Worm (Caenorhabditis elegans) whole organism, late embryonic: Measurements from ENCODE around the gene pqn-32.

ENCODE experiments used
- C38D4.7 ChIP-seq: fragments of 200-800 bp; sonication (Bioruptor generic); optimal IDR thresholded peaks from 2 replicates; lab custom pipeline; 2018; ENCODE audit warnings: mild to moderate bottlenecking, missing genetic modification characterization, moderate library complexity, missing compliant biosample characterization
- F13H6.1 ChIP-seq: sonication (generic microtip); optimal IDR thresholded peaks from 2 replicates; lab custom pipeline; 2016; ENCODE audit warnings: missing genetic modification characterization, missing compliant biosample characterization
- K02D7.2 ChIP-seq: sonication (generic microtip); optimal IDR thresholded peaks from 2 replicates; lab custom pipeline; 2017; ENCODE audit warnings: mild to moderate bottlenecking, missing genetic modification characterization, missing compliant biosample characterization
- ama-1 ChIP-seq: fragments of 150-350 bp; optimal IDR thresholded peaks from 2 replicates; lab custom pipeline; 2014
- ceh-19 ChIP-seq: fragments of 200-800 bp; sonication (Bioruptor generic); optimal IDR thresholded peaks from 2 replicates; lab custom pipeline; 2018; ENCODE audit warnings: mild to moderate bottlenecking, missing genetic modification characterization, missing compliant biosample characterization
- ceh-30 ChIP-seq: fragments of 150-350 bp; optimal IDR thresholded peaks from 2 replicates; lab custom pipeline; 2014; ENCODE audit warnings: missing biosample characterization, missing genetic modification characterization
- ceh-34 ChIP-seq: sonication (generic microtip); optimal IDR thresholded peaks from 2 replicates; lab custom pipeline; 2016; ENCODE audit warnings: mild to moderate bottlenecking, missing genetic modification characterization, missing compliant biosample characterization
- ceh-45 ChIP-seq: fragments of 200-800 bp; sonication (Bioruptor generic); IDR thresholded peaks from 2 replicates; pipeline ENCODE4 v1.3.6; 2022; ENCODE audit warnings: missing genetic modification reagents, missing genetic modification characterization, missing compliant biosample characterization
- ceh-48 ChIP-seq: sonication (generic microtip); optimal IDR thresholded peaks from 2 replicates; lab custom pipeline; 2016; ENCODE audit warnings: missing genetic modification characterization, inconsistent platforms, missing compliant biosample characterization
- ceh-9 ChIP-seq: sonication (generic microtip); optimal IDR thresholded peaks from 2 replicates; lab custom pipeline; 2016; ENCODE audit warnings: mild to moderate bottlenecking, missing genetic modification characterization, inconsistent platforms, missing compliant biosample characterization
- che-1 ChIP-seq: sonication (generic microtip); optimal IDR thresholded peaks from 2 replicates; lab custom pipeline; 2016; ENCODE audit warnings: mild to moderate bottlenecking, missing genetic modification characterization, missing compliant biosample characterization
- dmd-4 ChIP-seq: sonication (generic microtip); optimal IDR thresholded peaks from 2 replicates; lab custom pipeline; 2016; ENCODE audit warnings: borderline replicate concordance, missing genetic modification characterization, missing compliant biosample characterization
- dve-1 ChIP-seq: sonication (generic microtip); optimal IDR thresholded peaks from 2 replicates; lab custom pipeline; 2017; ENCODE audit warnings: antibody characterized with exemption, mild to moderate bottlenecking, missing genetic modification characterization, missing compliant biosample characterization
- elt-4 ChIP-seq: sonication (generic microtip); optimal IDR thresholded peaks from 2 replicates; lab custom pipeline; 2016; ENCODE audit warnings: missing genetic modification characterization, missing compliant biosample characterization
- ets-4 ChIP-seq: sonication (generic microtip); optimal IDR thresholded peaks from 2 replicates; lab custom pipeline; 2016; ENCODE audit warnings: missing genetic modification characterization, missing compliant biosample characterization
- fax-1 ChIP-seq: sonication (generic microtip); optimal IDR thresholded peaks from 2 replicates; lab custom pipeline; 2016; ENCODE audit warnings: missing genotype, missing genetic modification characterization, missing compliant biosample characterization
- fkh-10 ChIP-seq: fragments of 150-350 bp; optimal IDR thresholded peaks from 2 replicates; lab custom pipeline; 2014; ENCODE audit warnings: missing biosample characterization, missing genetic modification reagents, missing genetic modification characterization
- gmeb-2 ChIP-seq: sonication (generic microtip); optimal IDR thresholded peaks from 2 replicates; lab custom pipeline; 2016; ENCODE audit warnings: missing genetic modification characterization, inconsistent platforms, missing compliant biosample characterization
- hlh-6 ChIP-seq: sonication (generic microtip); optimal IDR thresholded peaks from 2 replicates; lab custom pipeline; 2016; ENCODE audit warnings: missing genotype, missing genetic modification characterization, missing compliant biosample characterization
- hlh-8 ChIP-seq: sonication (generic microtip); optimal IDR thresholded peaks from 2 replicates; lab custom pipeline; 2016; ENCODE audit warnings: missing genotype, missing genetic modification characterization, missing compliant biosample characterization
- lin-11 ChIP-seq: fragments of 200-800 bp; sonication (Bioruptor generic); optimal IDR thresholded peaks from 2 replicates; lab custom pipeline; 2018; ENCODE audit warnings: mild to moderate bottlenecking, missing genetic modification characterization, missing compliant biosample characterization
- madf-2 ChIP-seq: sonication (generic microtip); optimal IDR thresholded peaks from 2 replicates; lab custom pipeline; 2017; ENCODE audit warnings: missing genetic modification characterization, missing compliant biosample characterization
- mec-3 ChIP-seq: sonication (generic microtip); optimal IDR thresholded peaks from 2 replicates; lab custom pipeline; 2016; ENCODE audit warnings: borderline replicate concordance, missing genetic modification characterization, missing compliant biosample characterization
- nfya-1 ChIP-seq: sonication (generic microtip); optimal IDR thresholded peaks from 2 replicates; lab custom pipeline; 2017; ENCODE audit warnings: missing genetic modification characterization, mild to moderate bottlenecking, missing compliant biosample characterization, antibody characterized with exemption, moderate library complexity
- nhr-11 ChIP-seq: fragments of 150-350 bp; optimal IDR thresholded peaks from 2 replicates; lab custom pipeline; 2014; ENCODE audit warnings: missing biosample characterization, missing genetic modification characterization
- nhr-232 ChIP-seq: sonication (generic microtip); optimal IDR thresholded peaks from 2 replicates; lab custom pipeline; 2016; ENCODE audit warnings: missing genetic modification characterization, missing compliant biosample characterization
- npax-4 ChIP-seq: sonication (generic microtip); optimal IDR thresholded peaks from 2 replicates; lab custom pipeline; 2016; ENCODE audit warnings: missing genetic modification characterization, missing compliant biosample characterization
- pag-3 ChIP-seq: sonication (generic microtip); optimal IDR thresholded peaks from 2 replicates; lab custom pipeline; 2016; ENCODE audit warnings: missing compliant biosample characterization, missing genetic modification characterization, borderline replicate concordance
- pha-2 ChIP-seq: sonication (generic microtip); optimal IDR thresholded peaks from 2 replicates; lab custom pipeline; 2017; ENCODE audit warnings: mild to moderate bottlenecking, missing genetic modification characterization, missing compliant biosample characterization
- pqm-1 ChIP-seq: sonication (generic microtip); optimal IDR thresholded peaks from 2 replicates; lab custom pipeline; 2016; ENCODE audit warnings: missing genetic modification characterization, missing compliant biosample characterization
- ref-2 ChIP-seq: sonication (generic microtip); optimal IDR thresholded peaks from 2 replicates; lab custom pipeline; 2016; ENCODE audit warnings: missing genetic modification characterization, missing compliant biosample characterization
- tbx-7 ChIP-seq: sonication (generic microtip); optimal IDR thresholded peaks from 2 replicates; lab custom pipeline; 2016; ENCODE audit warnings: missing genotype, missing genetic modification characterization, missing compliant biosample characterization
- unc-42 ChIP-seq: sonication (generic microtip); optimal IDR thresholded peaks from 2 replicates; lab custom pipeline; 2016; ENCODE audit warnings: missing genotype, missing genetic modification characterization, missing compliant biosample characterization
- unc-55 ChIP-seq: sonication (generic microtip); optimal IDR thresholded peaks from 2 replicates; lab custom pipeline; 2017; ENCODE audit warnings: missing biosample characterization, missing genetic modification reagents, missing genetic modification characterization
- zip-5 ChIP-seq: sonication (generic microtip); optimal IDR thresholded peaks from 2 replicates; lab custom pipeline; 2016; ENCODE audit warnings: missing genetic modification characterization, missing compliant biosample characterization
- ztf-16 ChIP-seq: sonication (generic microtip); optimal IDR thresholded peaks from 2 replicates; lab custom pipeline; 2017; ENCODE audit warnings: missing genetic modification characterization, missing compliant biosample characterization

pqn-32 gene

DNA sequence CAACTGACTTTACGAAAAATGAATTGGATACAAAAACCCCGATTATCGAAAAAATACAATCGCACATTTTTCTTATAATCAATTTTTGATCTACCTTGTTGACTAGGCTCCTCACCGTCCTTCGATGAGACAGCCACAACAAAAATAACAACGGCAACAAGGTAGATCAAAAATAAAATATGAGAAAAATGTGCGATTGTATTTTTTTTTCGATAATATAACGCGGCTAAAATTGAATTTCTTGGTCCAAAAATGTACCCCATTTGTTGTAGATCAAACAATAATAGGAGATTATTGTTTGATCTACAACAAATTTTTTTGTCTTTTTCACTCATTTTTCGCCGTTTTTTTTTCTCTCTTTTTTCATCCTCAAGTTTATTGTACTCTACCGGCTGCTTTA lies 22.8 kb downstream of the pqn-32 start:
- no peak for TF ChIP-seq ceh-34 (tag; lab: Kevin White, UChicago)

DNA sequence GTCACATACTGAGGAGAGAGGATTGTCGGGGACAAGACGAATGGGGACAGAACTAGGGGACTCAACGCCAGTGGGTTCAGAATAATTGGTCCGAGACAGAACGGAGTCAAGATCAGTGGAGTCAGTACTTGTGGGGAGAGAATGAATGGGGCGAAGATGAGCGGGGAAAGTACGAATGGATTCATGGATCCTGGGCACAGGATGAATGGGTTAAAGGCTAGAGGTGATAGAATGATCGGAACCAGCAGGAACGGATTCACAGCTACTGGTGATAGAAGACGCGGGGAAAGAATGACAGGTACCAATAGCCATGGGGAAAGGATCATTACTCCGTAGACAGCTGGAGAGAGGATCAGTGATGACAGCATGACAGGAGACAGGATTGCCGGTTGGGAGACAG lies 31.8 kb downstream of the pqn-32 start:
- no peak for TF ChIP-seq ztf-16
- TF ChIP-seq ceh-30 (tag; lab: Kevin White, UChicago) = no peak
- no peak for TF ChIP-seq nhr-232
- TF ChIP-seq npax-4 (tag; lab: Kevin White, UChicago) = no peak
- no peak for TF ChIP-seq gmeb-2 (tag; lab: Kevin White, UChicago)
- no peak for TF ChIP-seq zip-5 (tag; lab: Kevin White, UChicago)
- TF ChIP-seq hlh-6 (tag; lab: Kevin White, UChicago) = no peak

- TF ChIP-seq ref-2 (tag; lab: Kevin White, UChicago) (no peak), ceh-19 (GFP tag; lab: Kevin White, UChicago) (no peak), unc-55 (no peak), K02D7.2 (tag; lab: Kevin White, UChicago) (no peak), madf-2 (tag; lab: Kevin White, UChicago) (no peak), F13H6.1 (no peak), che-1 (tag; lab: Kevin White, UChicago) (no peak), ceh-45 (GFP tag; lab: Robert Waterston, UW) (no peak), ceh-34 (tag; lab: Kevin White, UChicago) (no peak), tbx-7 (tag; lab: Kevin White, UChicago) (no peak), hlh-8 (tag; lab: Kevin White, UChicago) (no peak), ztf-16 (no peak), pag-3 (tag; lab: Kevin White, UChicago) (no peak), fkh-10 (no peak), pha-2 (tag; lab: Kevin White, UChicago) (no peak), C38D4.7 (GFP tag; lab: Kevin White, UChicago) (no peak), mec-3 (tag; lab: Kevin White, UChicago) (no peak), ama-1 (lab: Kevin White, UChicago) (no peak)
Observed at ce11 chrII:13142372-13142771, 34.6 kb downstream of the pqn-32 start.

DNA sequence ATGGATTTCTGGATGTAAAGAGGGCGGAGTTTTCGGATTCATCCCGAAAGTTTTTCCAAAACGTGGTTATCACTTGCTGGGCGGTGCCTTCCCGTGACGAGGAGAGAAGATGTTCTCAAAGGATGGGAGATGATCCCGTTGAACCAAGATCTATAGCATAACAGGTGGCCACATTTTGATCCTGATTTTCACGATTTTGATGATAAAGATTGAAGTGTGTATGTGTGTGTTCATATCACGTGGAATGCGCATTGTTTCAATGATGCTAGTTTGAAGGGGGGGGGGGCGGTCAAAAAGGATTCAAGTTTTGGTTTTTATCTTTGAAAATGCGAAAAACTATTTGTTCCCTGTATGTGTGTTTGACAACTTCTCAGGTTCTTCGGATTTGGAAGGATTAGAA lies 37.4 kb downstream of the pqn-32 start, which contains the start of gene mltn-1:
TSS of gene mltn-1 (minus strand) at position 22 of the 400 bp plus-strand sequence.
- TF ChIP-seq K02D7.2 (tag; lab: Kevin White, UChicago) (no peak), pqm-1 (no peak), ceh-48 (tag; lab: Kevin White, UChicago) (no peak), unc-55 (no peak), ets-4 (tag; lab: Kevin White, UChicago) (no peak), fax-1 (tag; lab: Kevin White, UChicago) (no peak), dve-1 (no peak), nhr-11 (tag; lab: Kevin White, UChicago) (no peak), hlh-8 (tag; lab: Kevin White, UChicago) (no peak), elt-4 (tag; lab: Kevin White, UChicago) (no peak), dmd-4 (no peak)

DNA sequence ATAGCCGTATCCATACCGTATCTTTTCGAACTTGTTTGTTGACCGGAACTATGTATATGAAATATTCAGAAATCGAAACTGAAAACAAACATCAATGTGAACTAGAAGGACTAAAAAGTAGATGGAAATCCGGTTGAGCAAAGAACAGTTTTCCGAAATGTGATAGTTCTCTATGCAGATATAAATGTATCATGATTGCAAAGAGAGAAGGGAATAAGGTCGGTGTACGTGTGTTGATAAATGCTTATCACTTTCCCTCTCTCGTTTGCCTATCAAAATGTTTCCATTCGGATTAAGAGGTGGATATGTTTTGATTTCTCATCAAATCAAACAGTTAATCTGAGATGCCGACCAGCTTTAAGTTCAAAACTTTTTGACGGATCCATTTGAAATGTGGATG lies 40.4 kb downstream of the pqn-32 start:
- no peak for TF ChIP-seq unc-55
- TF ChIP-seq fkh-10 = no peak
- TF ChIP-seq K02D7.2 (tag; lab: Kevin White, UChicago) = no peak
- TF ChIP-seq zip-5 (tag; lab: Kevin White, UChicago) = no peak
- no peak for TF ChIP-seq madf-2 (tag; lab: Kevin White, UChicago)
- no peak for TF ChIP-seq lin-11 (tag; lab: Kevin White, UChicago)

- TF ChIP-seq unc-42 (no peak), ceh-9 (no peak), nfya-1 (tag; lab: Kevin White, UChicago) (no peak)
Observed at ce11 chrII:13149965-13150364, 42.1 kb downstream of the pqn-32 start.
